Worm (Caenorhabditis elegans) whole organism, L4/young adult: ENCODE measurements around the gene sdz-1.

Experiments
- W03F9.2 ChIP-seq: fragments of 150-350 bp; optimal IDR thresholded peaks from 2 replicates; lab custom pipeline; 2014; ENCODE audit warnings: missing biosample characterization, missing genetic modification characterization
- dao-5 ChIP-seq: sonication (generic microtip); optimal IDR thresholded peaks from 2 replicates; lab custom pipeline; 2016; ENCODE audit warnings: missing genotype, missing genetic modification characterization, moderate library complexity, missing compliant biosample characterization
- him-1 ChIP-seq: sonication (generic microtip); optimal IDR thresholded peaks from 2 replicates; lab custom pipeline; 2016; ENCODE audit warnings: missing genotype, missing genetic modification reagents, missing genetic modification characterization, missing compliant biosample characterization

ce11 chrIII:8743796-8744404 is 43.8 kb upstream of the sdz-1 start, which contains the start of gene ZK370.6:
- TF ChIP-seq him-1 (tag; lab: Kevin White, UChicago) (no peak), dao-5 (tag; lab: Kevin White, UChicago) (no peak), W03F9.2 (tag; lab: Kevin White, UChicago) (no peak)
